Worm (Caenorhabditis elegans) whole organism, young adult: ENCODE measurements around the gene F11A5.5.

ENCODE experiments used
- F49E8.2 ChIP-seq: sonication (generic microtip); optimal IDR thresholded peaks from 3 replicates; lab custom pipeline; 2017; ENCODE audit warnings: missing genetic modification characterization, mild to moderate bottlenecking, missing compliant biosample characterization, antibody characterized with exemption, moderate library complexity; ENCODE audit not compliant: insufficient read depth
- Y53G8AR.9 ChIP-seq: fragments of 200-800 bp; sonication (Bioruptor generic); conservative IDR thresholded peaks from 2 replicates; pipeline ENCODE4 v1.3.6; 2022; ENCODE audit warnings: missing genetic modification reagents, missing genetic modification characterization, missing compliant biosample characterization
- Y67H2A.10 ChIP-seq: fragments of 200-800 bp; sonication (Bioruptor generic); conservative IDR thresholded peaks from 2 replicates; pipeline ENCODE4 v1.3.6; 2022; ENCODE audit warnings: missing genetic modification reagents, missing genetic modification characterization, missing compliant biosample characterization
- ama-1 ChIP-seq, 3 experiments: fragments of 150-350 bp in 1 of 3; sonication (generic microtip) in 2 of 3; optimal IDR thresholded peaks; 2 replicates each; lab custom pipeline; 2014 to 2018; ENCODE audit warnings: missing biosample characterization in 2 of 3, missing genetic modification characterization in 2 of 3, missing genetic modification reagents in 2 of 3
- aptf-2 ChIP-seq: fragments of 200-800 bp; sonication (Bioruptor generic); conservative IDR thresholded peaks from 2 replicates; pipeline ENCODE4 v1.3.6; 2022; ENCODE audit warnings: missing genetic modification reagents, missing genetic modification characterization, missing compliant biosample characterization
- bed-1 ChIP-seq: fragments of 200-800 bp; sonication (Bioruptor generic); IDR thresholded peaks from 2 replicates; pipeline ENCODE4 v1.3.6; 2022; ENCODE audit warnings: missing genetic modification reagents, missing genetic modification characterization, missing compliant biosample characterization
- dpff-1 ChIP-seq: sonication (generic microtip); optimal IDR thresholded peaks from 2 replicates; lab custom pipeline; 2017; ENCODE audit warnings: mild to moderate bottlenecking, missing genetic modification characterization, missing compliant biosample characterization
- gei-17 ChIP-seq: fragments of 200-800 bp; sonication (Bioruptor generic); optimal IDR thresholded peaks from 2 replicates; lab custom pipeline; 2018; ENCODE audit warnings: mild to moderate bottlenecking, missing genetic modification characterization, missing compliant biosample characterization
- madf-10 ChIP-seq: sonication (generic microtip); optimal IDR thresholded peaks from 2 replicates; lab custom pipeline; 2016; ENCODE audit warnings: mild to moderate bottlenecking, missing genetic modification characterization, missing compliant biosample characterization
- nhr-27 ChIP-seq: fragments of 200-800 bp; sonication (Bioruptor generic); optimal IDR thresholded peaks from 2 replicates; lab custom pipeline; 2018; ENCODE audit warnings: mild to moderate bottlenecking, missing genetic modification characterization, moderate library complexity, missing compliant biosample characterization
- pha-4 ChIP-seq: fragments of 150-350 bp; sonication (generic microtip); optimal IDR thresholded peaks from 2 replicates; lab custom pipeline; 2014; ENCODE audit warnings: missing biosample characterization, missing genetic modification reagents, missing genetic modification characterization
- unc-62 ChIP-seq: fragments of 150-350 bp; optimal IDR thresholded peaks from 2 replicates; lab custom pipeline; 2014; ENCODE audit warnings: missing biosample characterization, missing genetic modification reagents, missing genetic modification characterization
- xnd-1 ChIP-seq: sonication (generic microtip); optimal IDR thresholded peaks from 2 replicates; lab custom pipeline; 2016; ENCODE audit warnings: missing genotype, missing genetic modification reagents, missing genetic modification characterization, missing compliant biosample characterization

DNA sequence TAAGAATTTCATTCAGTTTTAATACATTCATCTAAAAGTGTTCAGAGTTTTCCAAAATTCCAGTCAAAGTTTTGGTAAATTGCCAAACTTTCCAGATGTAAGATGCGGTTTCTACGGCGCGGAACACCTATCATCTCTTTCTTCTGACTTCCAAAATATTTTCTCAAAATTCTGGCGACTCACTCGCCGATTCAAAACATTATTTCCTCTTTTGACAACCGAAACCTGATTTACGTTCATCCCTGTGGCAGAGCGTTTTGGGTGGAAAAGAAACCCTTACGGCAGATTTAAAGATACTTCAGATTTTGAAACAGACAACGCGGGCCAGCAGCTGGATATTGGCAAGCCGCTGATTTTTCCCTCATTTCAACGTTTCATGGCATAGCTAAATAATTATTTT lies at the start of gene F11A5.5:
- TF ChIP-seq Y53G8AR.9: no peak
- no peak for TF ChIP-seq ama-1 (optimal IDR thresholded peaks at IDR 0.05; lab: Kevin White, UChicago)
- no peak for TF ChIP-seq ama-1 (GFP tag; optimal IDR thresholded peaks at IDR 0.05; lab: Kevin White, UChicago)
- no peak for TF ChIP-seq F49E8.2
- TF ChIP-seq nhr-27 (tag; lab: Kevin White, UChicago): no peak
- TF ChIP-seq unc-62 (GFP tag; lab: Kevin White, UChicago): no peak
- TF ChIP-seq dpff-1 (tag; lab: Kevin White, UChicago): no peak
- no peak for TF ChIP-seq aptf-2 (GFP tag; lab: Robert Waterston, UW)
- no peak for TF ChIP-seq madf-10
- TF ChIP-seq xnd-1: no peak
- no peak for TF ChIP-seq gei-17
- TF ChIP-seq pha-4: no peak
- TF ChIP-seq Y67H2A.10 (GFP tag; lab: Robert Waterston, UW): no peak
- TF ChIP-seq bed-1 (GFP tag; lab: Robert Waterston, UW): no peak
